Fruit fly (Drosophila melanogaster): ENCODE results near the gene CG7601.

CG7601 gene

DNA sequence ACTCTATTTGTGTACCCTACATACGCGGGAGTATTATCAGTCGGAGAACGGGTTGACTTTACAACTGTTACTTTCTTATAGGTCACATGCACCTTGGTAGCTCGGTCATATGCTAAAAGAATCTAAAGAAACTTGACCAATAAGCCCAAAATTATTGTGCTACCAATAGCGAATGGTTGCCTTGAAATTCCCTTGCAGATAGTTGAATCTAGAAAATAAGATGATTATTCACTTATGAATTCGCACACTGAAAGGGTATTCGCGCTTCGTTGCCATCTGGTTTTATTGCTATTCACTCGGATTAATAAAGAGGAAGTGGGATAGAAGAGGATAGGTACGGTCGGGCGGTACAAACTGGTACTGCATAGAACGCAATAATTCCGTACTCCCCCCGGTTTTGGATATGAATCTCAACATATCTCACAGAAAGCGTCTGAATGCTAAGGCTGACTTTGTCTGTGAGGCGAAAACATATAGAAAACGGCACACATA is 37.3 kb upstream of the CG7601 start:
- TF ChIP-seq Hnf4 (GFP tag; optimal IDR thresholded peaks at IDR 0.05) (peak; percentile 38), fru (GFP tag; optimal IDR thresholded peaks at IDR 0.05) (peak; percentile 80), Sp1 (GFP tag; optimal IDR thresholded peaks at IDR 0.05) (peak; percentile 77), Abd-B (GFP tag; optimal IDR thresholded peaks at IDR 0.05) (no peak), brk (GFP tag; optimal IDR thresholded peaks at IDR 0.05) (no peak), Hr78 (GFP tag; optimal IDR thresholded peaks at IDR 0.05) (no peak), CG9705 (GFP tag; optimal IDR thresholded peaks at IDR 0.05) (peak; percentile 58), Dfd (GFP tag; optimal IDR thresholded peaks at IDR 0.05) (no peak), Dif (GFP tag; optimal IDR thresholded peaks at IDR 0.05; ENCODE audit: partially characterized antibody) (no peak), foxo (GFP tag; optimal IDR thresholded peaks at IDR 0.05) (peak; percentile 51 to 85), N (GFP tag; optimal IDR thresholded peaks at IDR 0.05) (no peak), OdsH (GFP tag; optimal IDR thresholded peaks at IDR 0.05) (peak; percentile 77), jim (GFP tag; optimal IDR thresholded peaks at IDR 0.05) (no peak), CG32264 (GFP tag; optimal IDR thresholded peaks at IDR 0.05) (peak; percentile 52), CrebA (GFP tag; optimal IDR thresholded peaks at IDR 0.05; ENCODE audit: borderline replicate concordance) (no peak), sage (GFP tag; optimal IDR thresholded peaks at IDR 0.05) (no peak), tai (GFP tag; optimal IDR thresholded peaks at IDR 0.05) (peak; percentile 43), dl (GFP tag; optimal IDR thresholded peaks at IDR 0.05; ENCODE audit: insufficient read depth in 1 of 2, partially characterized antibody in 2 of 2) (no peak), dsf (GFP tag; optimal IDR thresholded peaks at IDR 0.05; ENCODE audit: borderline replicate concordance) (no peak), HLH106 (tag; optimal IDR thresholded peaks at IDR 0.05) (peak; percentile 81), h (GFP tag; optimal IDR thresholded peaks at IDR 0.05) (peak; percentile 69), pan (optimal IDR thresholded peaks at IDR 0.05) (no peak), Mio (GFP tag; optimal IDR thresholded peaks at IDR 0.05) (peak; percentile 46), Myc (optimal IDR thresholded peaks at IDR 0.05) (no peak), Vsx2 (GFP tag; optimal IDR thresholded peaks at IDR 0.05; ENCODE audit: partially characterized antibody) (no peak), Rel (GFP tag; optimal IDR thresholded peaks at IDR 0.05) (no peak), Rel (tag; optimal IDR thresholded peaks at IDR 0.05) (peak; percentile 90), sv (GFP tag; optimal IDR thresholded peaks at IDR 0.05) (peak; percentile 75), GATAd (GFP tag; optimal IDR thresholded peaks at IDR 0.05) (no peak), lola (GFP tag; optimal IDR thresholded peaks at IDR 0.05) (no peak), woc (GFP tag; optimal IDR thresholded peaks at IDR 0.05) (peak; percentile 79), psq (GFP tag; optimal IDR thresholded peaks at IDR 0.05) (no peak), dmrt93B (GFP tag; optimal IDR thresholded peaks at IDR 0.05) (peak; percentile 61), rgr (GFP tag; optimal IDR thresholded peaks at IDR 0.05) (peak; percentile 78), Jra (GFP tag; optimal IDR thresholded peaks at IDR 0.05) (no peak), br (GFP tag; optimal IDR thresholded peaks at IDR 0.05) (peak; percentile 84), usp (GFP tag; optimal IDR thresholded peaks at IDR 0.05) (no peak), ey (GFP tag; optimal IDR thresholded peaks at IDR 0.05) (peak; percentile 90), Hr83 (GFP tag; optimal IDR thresholded peaks at IDR 0.05; ENCODE audit: poor library complexity, severe bottlenecking) (no peak)

DNA sequence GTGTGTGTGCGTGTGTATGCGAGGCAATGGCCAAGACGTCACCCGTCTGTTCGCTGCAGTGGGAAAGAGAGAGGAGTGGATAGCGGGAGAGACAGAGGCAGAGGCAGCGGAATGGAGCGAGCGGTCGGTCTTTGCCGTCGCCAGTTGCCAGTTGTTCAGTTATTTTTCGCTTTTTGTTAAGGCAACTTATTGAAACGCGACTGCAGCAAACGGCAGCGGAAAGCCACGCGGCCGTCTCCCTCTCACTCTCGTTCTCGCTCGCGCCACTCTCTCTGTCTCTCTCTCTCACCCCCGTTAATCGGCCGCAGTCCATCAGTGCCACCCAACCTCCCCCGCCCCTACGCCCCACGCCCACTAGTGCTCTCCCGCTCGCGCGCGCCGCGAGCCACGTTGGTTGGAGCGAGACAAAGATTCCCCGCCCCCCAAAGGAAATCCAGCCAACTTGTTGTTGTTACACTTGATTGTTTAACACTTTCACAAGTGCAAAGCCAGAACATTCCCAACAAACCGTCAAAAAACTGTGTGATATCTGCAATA is 36.3 kb upstream of the CG7601 start:
- TF ChIP-seq fru (GFP tag; optimal IDR thresholded peaks at IDR 0.05) (peak; percentile 14), dsf (GFP tag; optimal IDR thresholded peaks at IDR 0.05; ENCODE audit: borderline replicate concordance) (no peak), CG9705 (GFP tag; optimal IDR thresholded peaks at IDR 0.05) (no peak), foxo (GFP tag; optimal IDR thresholded peaks at IDR 0.05) (peak in 1 of 2 experiments; percentile 10), rgr (GFP tag; optimal IDR thresholded peaks at IDR 0.05) (peak; percentile 20), Dfd (GFP tag; optimal IDR thresholded peaks at IDR 0.05) (no peak), Mio (GFP tag; optimal IDR thresholded peaks at IDR 0.05) (no peak), CrebA (GFP tag; optimal IDR thresholded peaks at IDR 0.05; ENCODE audit: borderline replicate concordance) (peak; percentile 10), Hr78 (GFP tag; optimal IDR thresholded peaks at IDR 0.05) (no peak), dl (GFP tag; optimal IDR thresholded peaks at IDR 0.05; ENCODE audit: insufficient read depth in 1 of 2, partially characterized antibody in 2 of 2) (peak; percentile 34 to 87), Abd-B (GFP tag; optimal IDR thresholded peaks at IDR 0.05) (no peak), Dif (GFP tag; optimal IDR thresholded peaks at IDR 0.05; ENCODE audit: partially characterized antibody) (peak; percentile 94), lola (GFP tag; optimal IDR thresholded peaks at IDR 0.05) (no peak), pan (optimal IDR thresholded peaks at IDR 0.05) (no peak), Rel (GFP tag; optimal IDR thresholded peaks at IDR 0.05) (no peak), Rel (tag; optimal IDR thresholded peaks at IDR 0.05) (peak; percentile 85), Myc (optimal IDR thresholded peaks at IDR 0.05) (no peak), br (GFP tag; optimal IDR thresholded peaks at IDR 0.05) (no peak), brk (GFP tag; optimal IDR thresholded peaks at IDR 0.05) (no peak), Hr83 (GFP tag; optimal IDR thresholded peaks at IDR 0.05; ENCODE audit: poor library complexity, severe bottlenecking) (peak; percentile 63), sv (GFP tag; optimal IDR thresholded peaks at IDR 0.05) (no peak), psq (GFP tag; optimal IDR thresholded peaks at IDR 0.05) (peak; percentile 64), ey (GFP tag; optimal IDR thresholded peaks at IDR 0.05) (no peak), Sp1 (GFP tag; optimal IDR thresholded peaks at IDR 0.05) (peak; percentile 56), OdsH (GFP tag; optimal IDR thresholded peaks at IDR 0.05) (peak; percentile 53), Vsx2 (GFP tag; optimal IDR thresholded peaks at IDR 0.05; ENCODE audit: partially characterized antibody) (peak; percentile 3), usp (GFP tag; optimal IDR thresholded peaks at IDR 0.05) (no peak), jim (GFP tag; optimal IDR thresholded peaks at IDR 0.05) (peak; percentile 79), N (GFP tag; optimal IDR thresholded peaks at IDR 0.05) (peak; percentile 26), Hnf4 (GFP tag; optimal IDR thresholded peaks at IDR 0.05) (peak; percentile 43), tai (GFP tag; optimal IDR thresholded peaks at IDR 0.05) (no peak), Jra (GFP tag; optimal IDR thresholded peaks at IDR 0.05) (no peak), woc (GFP tag; optimal IDR thresholded peaks at IDR 0.05) (no peak), CG32264 (GFP tag; optimal IDR thresholded peaks at IDR 0.05) (no peak), h (GFP tag; optimal IDR thresholded peaks at IDR 0.05) (peak; percentile 83), sage (GFP tag; optimal IDR thresholded peaks at IDR 0.05) (no peak), HLH106 (tag; optimal IDR thresholded peaks at IDR 0.05) (no peak), dmrt93B (GFP tag; optimal IDR thresholded peaks at IDR 0.05) (no peak), GATAd (GFP tag; optimal IDR thresholded peaks at IDR 0.05) (no peak)

All from whole organism, wandering third instar larva.